Fruit fly (Drosophila melanogaster) whole organism, embryonic: ENCODE data around the gene FRG1.

Source experiments
- CG10654 ChIP-seq: fragments of 200-800 bp; sonication (Bioruptor generic); optimal IDR thresholded peaks from 2 replicates; lab custom pipeline; 2016; ENCODE audit warnings: missing biosample characterization, missing genetic modification characterization
- CG11093 ChIP-seq: fragments of 200-800 bp; sonication (Bioruptor generic); IDR thresholded peaks from 3 replicates; pipeline ENCODE4 v1.3.6; 2022; ENCODE audit warnings: missing biosample characterization, missing genetic modification characterization
- CG11247 ChIP-seq: fragments of 200-800 bp; sonication (Bioruptor generic); IDR thresholded peaks from 2 replicates; pipeline ENCODE4 v1.3.6; 2022; ENCODE audit warnings: missing biosample characterization, missing genetic modification characterization
- CG12236 ChIP-seq: fragments of 200-800 bp; sonication (Bioruptor generic); optimal IDR thresholded peaks from 2 replicates; lab custom pipeline; 2016; ENCODE audit warnings: missing biosample characterization, missing genetic modification characterization
- CG13894 ChIP-seq: fragments of 200-800 bp; sonication (Bioruptor generic); optimal IDR thresholded peaks from 3 replicates; lab custom pipeline; 2018; ENCODE audit warnings: missing biosample characterization, mild to moderate bottlenecking, missing genetic modification characterization, moderate library complexity
- CG17385 ChIP-seq: fragments of 200-800 bp; sonication (Bioruptor generic); optimal IDR thresholded peaks from 3 replicates; lab custom pipeline; 2018; ENCODE audit warnings: missing biosample characterization, mild to moderate bottlenecking, missing genetic modification characterization
- CG17612 ChIP-seq: fragments of 200-800 bp; sonication (Bioruptor generic); IDR thresholded peaks from 2 replicates; pipeline ENCODE4 v1.3.6; 2022; ENCODE audit warnings: missing biosample characterization, missing genetic modification characterization
- CG2202 ChIP-seq: fragments of 200-800 bp; sonication (Bioruptor generic); optimal IDR thresholded peaks from 2 replicates; lab custom pipeline; 2018; ENCODE audit warnings: missing biosample characterization, mild to moderate bottlenecking, missing genetic modification characterization
- CG32772 ChIP-seq: fragments of 200-800 bp; sonication (Bioruptor generic); IDR thresholded peaks from 2 replicates; pipeline ENCODE4 v1.3.6; 2022; ENCODE audit warnings: missing biosample characterization, missing genetic modification characterization
- CG3281 ChIP-seq: fragments of 200-800 bp; sonication (Bioruptor generic); optimal IDR thresholded peaks from 3 replicates; lab custom pipeline; 2017; ENCODE audit warnings: missing biosample characterization, mild to moderate bottlenecking, missing genetic modification characterization
- CG3407 ChIP-seq: fragments of 200-800 bp; sonication (Bioruptor generic); optimal IDR thresholded peaks from 2 replicates; lab custom pipeline; 2018; ENCODE audit warnings: missing biosample characterization, mild to moderate bottlenecking, missing genetic modification characterization
- CG42726 ChIP-seq: fragments of 200-800 bp; sonication (Bioruptor generic); IDR thresholded peaks from 2 replicates; pipeline ENCODE4 v1.3.6; 2022; ENCODE audit warnings: missing biosample characterization, missing genetic modification characterization; ENCODE audit not compliant: partially characterized antibody
- CG6254 ChIP-seq: fragments of 200-800 bp; sonication (Bioruptor generic); optimal IDR thresholded peaks from 3 replicates; lab custom pipeline; 2017; ENCODE audit warnings: mild to moderate bottlenecking, missing biosample characterization, missing genetic modification reagents, missing genetic modification characterization
- CG7372 ChIP-seq: fragments of 200-800 bp; sonication (Bioruptor generic); IDR thresholded peaks from 2 replicates; pipeline ENCODE4 v1.3.6; 2022; ENCODE audit warnings: missing biosample characterization, missing genetic modification characterization
- CG8478 ChIP-seq: fragments of >200 bp; optimal IDR thresholded peaks from 2 replicates; lab custom pipeline; 2018
- CG8924 ChIP-seq: fragments of 200-800 bp; optimal IDR thresholded peaks from 3 replicates; lab custom pipeline; 2019; ENCODE audit warnings: missing biosample characterization, mild to moderate bottlenecking, missing genetic modification characterization, moderate library complexity
- CG9609 ChIP-seq: fragments of 200-800 bp; sonication (Bioruptor generic); optimal IDR thresholded peaks from 3 replicates; lab custom pipeline; 2016; ENCODE audit warnings: missing biosample characterization, missing genetic modification characterization
- CG9817 ChIP-seq: fragments of 200-800 bp; sonication (Bioruptor generic); optimal IDR thresholded peaks from 2 replicates; lab custom pipeline; 2018; ENCODE audit warnings: missing biosample characterization, mild to moderate bottlenecking, missing genetic modification characterization, moderate library complexity
- E2f2 ChIP-seq: fragments of 200-800 bp; sonication (Bioruptor generic); IDR thresholded peaks from 2 replicates; pipeline ENCODE4 v1.3.6; 2022; ENCODE audit warnings: missing biosample characterization, missing genetic modification characterization
- Elba2 ChIP-seq: fragments of 200-800 bp; sonication (Bioruptor generic); optimal IDR thresholded peaks from 3 replicates; lab custom pipeline; 2016; ENCODE audit warnings: missing biosample characterization, missing genetic modification characterization
- Hmr ChIP-seq: fragments of 200-800 bp; sonication (Bioruptor generic); optimal IDR thresholded peaks from 3 replicates; lab custom pipeline; 2017; ENCODE audit warnings: mild to moderate bottlenecking, missing biosample characterization, missing genetic modification reagents, missing genetic modification characterization
- Hmx ChIP-seq: fragments of 200-800 bp; sonication (Bioruptor generic); optimal IDR thresholded peaks from 2 replicates; lab custom pipeline; 2016; ENCODE audit warnings: missing biosample characterization, missing genetic modification characterization
- MTF-1 ChIP-seq: fragments of 200-800 bp; sonication (Bioruptor generic); optimal IDR thresholded peaks from 2 replicates; lab custom pipeline; 2018; ENCODE audit warnings: missing biosample characterization, mild to moderate bottlenecking, missing genetic modification characterization, borderline replicate concordance
- Myb ChIP-seq: fragments of 200-800 bp; sonication (Bioruptor generic); optimal IDR thresholded peaks from 2 replicates; lab custom pipeline; 2016; ENCODE audit warnings: missing biosample characterization, missing genetic modification characterization
- Side ChIP-seq: fragments of 200-800 bp; sonication (Bioruptor generic); optimal IDR thresholded peaks from 2 replicates; lab custom pipeline; 2016; ENCODE audit warnings: missing biosample characterization, missing genetic modification characterization
- Spps ChIP-seq: fragments of 200-800 bp; sonication (Bioruptor generic); optimal IDR thresholded peaks from 2 replicates; lab custom pipeline; 2018; ENCODE audit warnings: missing biosample characterization, mild to moderate bottlenecking, missing genetic modification characterization
- abd-A ChIP-seq: fragments of 200-800 bp; sonication (Bioruptor generic); optimal IDR thresholded peaks from 3 replicates; lab custom pipeline; 2019; ENCODE audit warnings: missing biosample characterization, mild to moderate bottlenecking, missing genetic modification characterization, moderate library complexity
- al ChIP-seq: fragments of 200-800 bp; sonication (Bioruptor generic); IDR thresholded peaks from 2 replicates; pipeline ENCODE4 v1.3.6; 2022; ENCODE audit warnings: missing biosample characterization, missing genetic modification characterization
- ap ChIP-seq: fragments of 200-800 bp; sonication (Bioruptor generic); IDR thresholded peaks from 2 replicates; pipeline ENCODE4 v1.3.6; 2022; ENCODE audit warnings: missing biosample characterization, missing genetic modification characterization
- az2 ChIP-seq: fragments of 200-800 bp; sonication (Bioruptor generic); optimal IDR thresholded peaks from 3 replicates; lab custom pipeline; 2016; ENCODE audit warnings: missing biosample characterization, missing genetic modification characterization
- crol ChIP-seq: fragments of 200-800 bp; sonication (Bioruptor generic); IDR thresholded peaks from 2 replicates; pipeline ENCODE4 v1.3.6; 2022; ENCODE audit warnings: missing biosample characterization, missing genetic modification characterization
- danr ChIP-seq: fragments of 200-800 bp; sonication (Bioruptor generic); IDR thresholded peaks from 2 replicates; pipeline ENCODE4 v1.3.6; 2022; ENCODE audit warnings: missing biosample characterization, missing genetic modification characterization
- dimm ChIP-seq: fragments of 200-800 bp; sonication (Bioruptor generic); IDR thresholded peaks from 2 replicates; pipeline ENCODE4 v1.3.6; 2022; ENCODE audit warnings: missing biosample characterization, missing genetic modification characterization
- dm ChIP-seq: fragments of 200-800 bp; sonication (Bioruptor generic); optimal IDR thresholded peaks from 3 replicates; lab custom pipeline; 2016; ENCODE audit warnings: missing biosample characterization, missing genetic modification characterization
- emc ChIP-seq: fragments of 200-800 bp; sonication (Bioruptor generic); optimal IDR thresholded peaks from 2 replicates; lab custom pipeline; 2016; ENCODE audit warnings: missing biosample characterization, missing genetic modification characterization
- fd3F ChIP-seq: fragments of 200-800 bp; sonication (Bioruptor generic); optimal IDR thresholded peaks from 2 replicates; lab custom pipeline; 2018; ENCODE audit warnings: missing biosample characterization, mild to moderate bottlenecking, missing genetic modification characterization, moderate library complexity
- gfzf ChIP-seq: fragments of 200-800 bp; sonication (Bioruptor generic); optimal IDR thresholded peaks from 2 replicates; lab custom pipeline; 2016; ENCODE audit warnings: missing biosample characterization, mild to moderate bottlenecking, missing genetic modification characterization, moderate library complexity
- grn ChIP-seq: fragments of 200-800 bp; sonication (Bioruptor generic); optimal IDR thresholded peaks from 3 replicates; lab custom pipeline; 2017; ENCODE audit warnings: missing biosample characterization, missing genetic modification characterization
- hkb ChIP-seq, 2 experiments: fragments of 200-800 bp in 1 of 2; fragments of >200 bp in 1 of 2; sonication (Bioruptor generic) in 1 of 2; IDR thresholded peaks in 1 of 2; optimal IDR thresholded peaks in 1 of 2; 2 replicates each; pipeline versions ENCODE4 v1.3.6 to Lab custom; 2017 to 2022; ENCODE audit warnings: missing biosample characterization in 1 of 2, missing genetic modification characterization in 1 of 2
- klu ChIP-seq: fragments of 200-800 bp; sonication (Bioruptor generic); IDR thresholded peaks from 2 replicates; pipeline ENCODE4 v1.3.6; 2022; ENCODE audit warnings: missing biosample characterization, missing genetic modification characterization
- kni ChIP-seq: fragments of 200-800 bp; sonication (Bioruptor generic); optimal IDR thresholded peaks from 3 replicates; lab custom pipeline; 2017; ENCODE audit warnings: mild to moderate bottlenecking, missing biosample characterization, missing genetic modification reagents, missing genetic modification characterization
- knrl ChIP-seq: fragments of 200-800 bp; sonication (Bioruptor generic); IDR thresholded peaks from 3 replicates; pipeline ENCODE4 v1.3.6; 2022; ENCODE audit warnings: missing biosample characterization, missing genetic modification characterization; ENCODE audit not compliant: partially characterized antibody
- nau ChIP-seq: fragments of 200-800 bp; sonication (Bioruptor generic); optimal IDR thresholded peaks from 3 replicates; lab custom pipeline; 2017; ENCODE audit warnings: missing biosample characterization, mild to moderate bottlenecking, missing genetic modification characterization, missing genetic modification reagents
- otp ChIP-seq: fragments of 200-800 bp; sonication (Bioruptor generic); IDR thresholded peaks from 3 replicates; pipeline ENCODE4, ENCODE4 v1.3.6; 2022; ENCODE audit warnings: missing biosample characterization, missing genetic modification characterization
- pho ChIP-seq: fragments of 200-800 bp; sonication (Bioruptor generic); optimal IDR thresholded peaks from 2 replicates; lab custom pipeline; 2016; ENCODE audit warnings: missing biosample characterization, missing genetic modification characterization
- sens ChIP-seq: fragments of 200-800 bp; sonication (Bioruptor generic); peaks from one replicate; lab custom pipeline; 2016; ENCODE audit warnings: missing biosample characterization, missing genetic modification characterization
- seq ChIP-seq: fragments of 200-800 bp; sonication (Bioruptor generic); IDR thresholded peaks from 2 replicates; pipeline ENCODE4 v1.3.6; 2022; ENCODE audit warnings: missing biosample characterization, missing genetic modification characterization
- sim ChIP-seq: fragments of 200-800 bp; sonication (Bioruptor generic); IDR thresholded peaks from 2 replicates; pipeline ENCODE4 v1.3.6; 2022; ENCODE audit warnings: missing biosample characterization, missing genetic modification characterization
- ssp ChIP-seq: fragments of 200-800 bp; sonication (Bioruptor generic); IDR thresholded peaks from 2 replicates; pipeline ENCODE4 v1.3.6; 2022; ENCODE audit warnings: missing biosample characterization, missing genetic modification characterization
- tin ChIP-seq: fragments of 200-800 bp; sonication (Bioruptor generic); optimal IDR thresholded peaks from 3 replicates; lab custom pipeline; 2016; ENCODE audit warnings: missing biosample characterization, missing genetic modification characterization
- zfh1 ChIP-seq: fragments of 200-800 bp; sonication (Bioruptor generic); IDR thresholded peaks from 3 replicates; pipeline ENCODE4 v1.3.6; 2022; ENCODE audit warnings: missing biosample characterization, missing genetic modification characterization

The FRG1 gene

DNA sequence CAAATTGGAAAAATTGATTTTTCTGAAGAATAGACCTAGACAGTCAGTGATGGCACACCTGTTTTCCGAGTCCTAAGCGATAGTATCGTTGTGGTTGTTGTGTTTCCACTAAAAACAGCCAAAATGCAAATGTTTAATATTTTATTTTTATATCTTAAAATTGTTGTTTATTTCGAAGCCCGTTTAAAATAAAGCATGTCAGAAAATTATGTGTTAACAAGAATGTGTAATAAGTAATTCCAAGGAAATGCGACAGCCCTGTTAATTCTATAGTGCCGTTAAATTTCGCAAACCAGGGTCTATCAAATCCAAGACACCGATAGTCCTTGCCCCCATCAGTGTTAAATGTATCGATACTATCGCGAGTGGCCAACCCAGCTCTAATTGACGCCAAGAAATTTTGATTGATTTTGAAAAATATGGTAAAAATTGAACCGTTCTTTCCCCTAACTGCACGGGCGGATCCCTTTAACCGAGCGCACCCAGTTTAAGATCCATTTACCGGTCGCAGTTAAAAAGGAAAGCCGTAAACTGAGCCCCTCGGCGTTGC, 5.4 kb upstream of the FRG1 start, which contains the start of gene Pex23 (continued):
- TF ChIP-seq kni (GFP tag; lab: Kevin White, UChicago), result no peak
- 0 out of 2 replicates have a peak, but pooled peaks have one; percentile 22 for TF ChIP-seq CG17612 (GFP tag; lab: Robert Waterston, UW)
- peak; percentile 87 for TF ChIP-seq zfh1 (GFP tag; lab: Robert Waterston, UW)
- TF ChIP-seq CG32772 (GFP tag; lab: Robert Waterston, UW), result peak; percentile 80
- TF ChIP-seq Side (GFP tag; lab: Kevin White, UChicago), result peak; percentile 21
- peak; percentile 77 for TF ChIP-seq pho (GFP tag; lab: Kevin White, UChicago)
- TF ChIP-seq seq (GFP tag; lab: Robert Waterston, UW), result peak; percentile 71
- TF ChIP-seq Spps (tag; lab: Kevin White, UChicago), result peak; percentile 64
- TF ChIP-seq grn, result peak; percentile 14
- no peak for TF ChIP-seq nau (GFP tag; lab: Kevin White, UChicago)
- TF ChIP-seq CG11247 (GFP tag; lab: Robert Waterston, UW), result peak; percentile 79
- TF ChIP-seq sim (GFP tag; lab: Robert Waterston, UW), result no peak
- TF ChIP-seq ssp (GFP tag; lab: Robert Waterston, UW), result peak; percentile 89
- TF ChIP-seq CG6254 (GFP tag; lab: Kevin White, UChicago), result peak; percentile 62
- TF ChIP-seq klu (GFP tag; lab: Robert Waterston, UW), result peak; percentile 75
- peak; percentile 45 for TF ChIP-seq dm (GFP tag; lab: Kevin White, UChicago)
- TF ChIP-seq emc, result no peak
- TF ChIP-seq CG3281 (GFP tag; lab: Kevin White, UChicago), result peak; percentile 84
- peak; percentile 78 for TF ChIP-seq CG10654
- peak; percentile 78 for TF ChIP-seq al (GFP tag; lab: Robert Waterston, UW)
- TF ChIP-seq sens (GFP tag; lab: Kevin White, UChicago), result peak; percentile 96
- peak; percentile 61 for TF ChIP-seq Myb (GFP tag; lab: Kevin White, UChicago)
- no peak for TF ChIP-seq crol (GFP tag; lab: Robert Waterston, UW)
- TF ChIP-seq danr (GFP tag; lab: Robert Waterston, UW), result peak; percentile 56; the same call in 1 of the 2 replicates
- peak; percentile 78 for TF ChIP-seq CG7372
- peak; percentile 64 for TF ChIP-seq Elba2 (GFP tag; lab: Kevin White, UChicago)
- TF ChIP-seq MTF-1, result no peak
- peak; percentile 79 for TF ChIP-seq CG8924 (tag; lab: Kevin White, UChicago)
- TF ChIP-seq CG8478 (lab: Kevin White, UChicago), result no peak
- TF ChIP-seq fd3F (GFP tag; lab: Kevin White, UChicago), result peak; percentile 67
- peak; percentile 66 for TF ChIP-seq E2f2 (GFP tag; lab: Robert Waterston, UW)
- TF ChIP-seq dimm (GFP tag; lab: Robert Waterston, UW), result no peak
- peak; percentile 82 for TF ChIP-seq tin (GFP tag; lab: Kevin White, UChicago)
- TF ChIP-seq Hmr, result peak; percentile 81
- peak; percentile 64 for TF ChIP-seq ap (GFP tag; lab: Robert Waterston, UW)
- TF ChIP-seq az2 (GFP tag; lab: Kevin White, UChicago), result peak; percentile 83
- peak; percentile 53; the same call in 1 of the 3 replicates for TF ChIP-seq CG11093 (GFP tag; lab: Robert Waterston, UW)
- TF ChIP-seq CG42726 (GFP tag; lab: Robert Waterston, UW), result peak; percentile 94
- TF ChIP-seq abd-A, result no peak
- TF ChIP-seq otp (GFP tag; lab: Robert Waterston, UW), result peak; percentile 59; the same call in 1 of the 3 replicates
- peak; percentile 80 for TF ChIP-seq CG9817
- peak; percentile 49 for TF ChIP-seq CG2202
- TF ChIP-seq gfzf (GFP tag; lab: Kevin White, UChicago), result peak; percentile 29
- no peak for TF ChIP-seq CG3407 (GFP tag; lab: Kevin White, UChicago)
- peak; percentile 60 for TF ChIP-seq CG13894 (tag; lab: Kevin White, UChicago)
- TF ChIP-seq knrl (GFP tag; lab: Robert Waterston, UW), result peak; percentile 99
- TF ChIP-seq CG17385 (GFP tag; lab: Kevin White, UChicago), result peak; percentile 69
- TF ChIP-seq CG9609 (GFP tag; lab: Kevin White, UChicago), result peak; percentile 70
- TF ChIP-seq hkb (optimal IDR thresholded peaks at IDR 0.05; lab: Kevin White, UChicago), result peak; percentile 46
- TF ChIP-seq hkb (GFP tag; IDR thresholded peaks at IDR 0.05; lab: Robert Waterston, UW), result peak; percentile 67
- TF ChIP-seq CG12236 (GFP tag; lab: Kevin White, UChicago), result no peak
- peak; percentile 14 for TF ChIP-seq Hmx (GFP tag; lab: Kevin White, UChicago)
